Fruit fly (Drosophila melanogaster): ENCODE measurements around the gene Cyp28d1.
A peak's percentile ranks its signal among the peaks of the same experiment; 100 is the strongest.

Cyp28d1 gene

dm6 chr2L:5245363-5245892 lies 35.2 kb downstream of the Cyp28d1 start (continued):
- TF ChIP-seq exex (tag; optimal IDR thresholded peaks at IDR 0.05), result no peak
- TF ChIP-seq CG1832 (GFP tag; optimal IDR thresholded peaks at IDR 0.05), result no peak
- no peak for TF ChIP-seq cwo (GFP tag; optimal IDR thresholded peaks at IDR 0.05)
- no peak for TF ChIP-seq GATAe (GFP tag; conservative IDR thresholded peaks at IDR 0.05)
- peak; percentile 18 for TF ChIP-seq CG16815 (GFP tag; optimal IDR thresholded peaks at IDR 0.05)
- TF ChIP-seq CG9215 (GFP tag; IDR thresholded peaks at IDR 0.05), result no peak
- no peak for TF ChIP-seq Sry-β (GFP tag; optimal IDR thresholded peaks at IDR 0.05)
- TF ChIP-seq CG8281 (tag; optimal IDR thresholded peaks at IDR 0.05), result peak; percentile 1
- no peak for TF ChIP-seq lov (optimal IDR thresholded peaks at IDR 0.05)
- 0 out of 3 replicates have a peak, but pooled peaks have one; percentile 43 for TF ChIP-seq lov (GFP tag; IDR thresholded peaks at IDR 0.05)
- no peak for TF ChIP-seq CG11560 (tag; IDR thresholded peaks at IDR 0.05)
- TF ChIP-seq CG10209 (GFP tag; optimal IDR thresholded peaks at IDR 0.05), result peak; percentile 22
- TF ChIP-seq eyg (GFP tag; optimal IDR thresholded peaks at IDR 0.05), result no peak
- TF ChIP-seq CG13424 (tag; optimal IDR thresholded peaks at IDR 0.05), result peak; percentile 30
- peak; percentile 37 for TF ChIP-seq CG5180 (GFP tag; optimal IDR thresholded peaks at IDR 0.05)
- peak; percentile 42 for TF ChIP-seq kah (GFP tag; optimal IDR thresholded peaks at IDR 0.05)
- no peak for TF ChIP-seq CG7786 (GFP tag; optimal IDR thresholded peaks at IDR 0.05)
- no peak for TF ChIP-seq Oaz (GFP tag; IDR thresholded peaks at IDR 0.05)
- TF ChIP-seq caup (GFP tag; optimal IDR thresholded peaks at IDR 0.05; ENCODE audit: severe bottlenecking), result no peak
- no peak for TF ChIP-seq CG6654 (GFP tag; optimal IDR thresholded peaks at IDR 0.05)
- TF ChIP-seq CG11093 (GFP tag; IDR thresholded peaks at IDR 0.05), result no peak
- no peak for TF ChIP-seq CG33557 (GFP tag; optimal IDR thresholded peaks at IDR 0.05)
- no peak for TF ChIP-seq h (optimal IDR thresholded peaks at IDR 0.05)
- no peak for TF ChIP-seq CG4360 (GFP tag; IDR thresholded peaks at IDR 0.05)
- TF ChIP-seq Gug (GFP tag; IDR thresholded peaks at IDR 0.05), result no peak
- no peak for TF ChIP-seq CG10959 (GFP tag; IDR thresholded peaks at IDR 0.05)
- TF ChIP-seq zen2 (GFP tag; IDR thresholded peaks at IDR 0.05; ENCODE audit: partially characterized antibody), result no peak
- peak; percentile 60 for TF ChIP-seq Blimp-1 (GFP tag; optimal IDR thresholded peaks at IDR 0.05)
- no peak for TF ChIP-seq NC2β (GFP tag; optimal IDR thresholded peaks at IDR 0.05)
- TF ChIP-seq CG17612 (GFP tag; IDR thresholded peaks at IDR 0.05), result no peak
- peak; percentile 38; the same call in 1 of the 2 replicates for TF ChIP-seq sens-2 (GFP tag; IDR thresholded peaks at IDR 0.05)
- no peak for TF ChIP-seq CG10543 (GFP tag; optimal IDR thresholded peaks at IDR 0.05)
- no peak for TF ChIP-seq CG16813 (GFP tag; IDR thresholded peaks at IDR 0.05; ENCODE audit: partially characterized antibody)
- TF ChIP-seq CG8765 (GFP tag; IDR thresholded peaks at IDR 0.05), result no peak
- peak; percentile 69 for TF ChIP-seq oc (tag; optimal IDR thresholded peaks at IDR 0.05)
- TF ChIP-seq Med (GFP tag), result peak; percentile 72
- TF ChIP-seq dmrt99B (tag; optimal IDR thresholded peaks at IDR 0.05), result peak; percentile 58
- no peak for TF ChIP-seq lmd (GFP tag; IDR thresholded peaks at IDR 0.05)
- peak; percentile 73; the same call in 2 of the 3 replicates for TF ChIP-seq zfh1 (GFP tag; IDR thresholded peaks at IDR 0.05)
- TF ChIP-seq D19B (GFP tag; optimal IDR thresholded peaks at IDR 0.05), result no peak
- no peak for TF ChIP-seq Rfx (GFP tag; IDR thresholded peaks at IDR 0.05)
- no peak for TF ChIP-seq CG10565 (GFP tag; optimal IDR thresholded peaks at IDR 0.05)
- no peak for TF ChIP-seq gcm (GFP tag; optimal IDR thresholded peaks at IDR 0.05)
- TF ChIP-seq Mrtf (GFP tag; IDR thresholded peaks at IDR 0.05), result no peak
- TF ChIP-seq CG4854 (GFP tag; optimal IDR thresholded peaks at IDR 0.05), result no peak
- peak; percentile 48 for TF ChIP-seq CG8924 (tag; optimal IDR thresholded peaks at IDR 0.05)
- peak; percentile 26 for TF ChIP-seq Hr3 (GFP tag; optimal IDR thresholded peaks at IDR 0.05)
- TF ChIP-seq HLH3B (GFP tag; IDR thresholded peaks at IDR 0.05), result 0 out of 2 replicates have a peak, but pooled peaks have one; percentile 33
- no peak for TF ChIP-seq HHEX (GFP tag; optimal IDR thresholded peaks at IDR 0.05)
- no peak for TF ChIP-seq CG6854 (GFP tag; optimal IDR thresholded peaks at IDR 0.05)
- no peak for TF ChIP-seq NC2α (GFP tag; optimal IDR thresholded peaks at IDR 0.05)

Data from whole organism, embryonic.